Worm (Caenorhabditis elegans): ENCODE measurements around the gene dnj-23.

- no peak for TF ChIP-seq daf-12 (tag; optimal IDR thresholded peaks at IDR 0.05)
- TF ChIP-seq aly-2 (tag; optimal IDR thresholded peaks at IDR 0.05) = no peak
Measured at ce11 chrII:9112851-9113250, 4.5 kb upstream of the dnj-23 start, which contains the start of gene jun-1.

Measured in whole organism, L3 larva.